Worm (Caenorhabditis elegans) whole organism, L1 larva: ENCODE results near the gene fipr-11.
A peak's percentile ranks its signal among the peaks of the same experiment; 100 is the strongest.

Experiments
- C04F5.9 ChIP-seq: sonication (generic microtip); optimal IDR thresholded peaks from 2 replicates; lab custom pipeline; 2016; ENCODE audit warnings: missing genetic modification characterization, missing compliant biosample characterization
- C34B4.2 ChIP-seq: sonication (generic microtip); optimal IDR thresholded peaks from 2 replicates; lab custom pipeline; 2017; ENCODE audit warnings: mild to moderate bottlenecking, missing genetic modification characterization, missing compliant biosample characterization
- F16B12.6 ChIP-seq: fragments of 150-350 bp; optimal IDR thresholded peaks from 2 replicates; lab custom pipeline; 2014; ENCODE audit warnings: missing biosample characterization, missing genetic modification characterization
- aha-1 ChIP-seq: fragments of 150-350 bp; optimal IDR thresholded peaks from 2 replicates; lab custom pipeline; 2014; ENCODE audit warnings: missing biosample characterization, missing genetic modification characterization
- ama-1 ChIP-seq: fragments of 150-350 bp; optimal IDR thresholded peaks from 2 replicates; lab custom pipeline; 2014
- blmp-1 ChIP-seq: fragments of 150-350 bp; optimal IDR thresholded peaks from 2 replicates; lab custom pipeline; 2014; ENCODE audit warnings: missing biosample characterization, missing genetic modification characterization
- ceh-63 ChIP-seq: fragments of 200-800 bp; sonication (Bioruptor generic); optimal IDR thresholded peaks from 2 replicates; lab custom pipeline; 2018; ENCODE audit warnings: mild to moderate bottlenecking, missing genetic modification characterization, missing compliant biosample characterization
- ceh-88 ChIP-seq: fragments of 200-800 bp; sonication (Bioruptor generic); IDR thresholded peaks from 2 replicates; pipeline ENCODE4 v1.3.6; 2022; ENCODE audit warnings: missing genetic modification characterization, missing compliant biosample characterization
- ceh-90 ChIP-seq: sonication (generic microtip); optimal IDR thresholded peaks from 2 replicates; lab custom pipeline; 2016; ENCODE audit warnings: missing genetic modification characterization, missing compliant biosample characterization
- ces-1 ChIP-seq: fragments of 150-350 bp; optimal IDR thresholded peaks from 2 replicates; lab custom pipeline; 2014; ENCODE audit warnings: missing biosample characterization, missing genetic modification reagents, missing genetic modification characterization
- efl-1 ChIP-seq, 4 experiments: fragments of 150-350 bp; optimal IDR thresholded peaks in 3 of 4; peaks in 1 of 4; 1 replicate in 1 of 4; 2 replicates in 3 of 4; lab custom pipeline; 2014; ENCODE audit warnings: missing biosample characterization in 2 of 4, missing genetic modification characterization in 2 of 4, missing genetic modification reagents in 2 of 4
- egl-13 ChIP-seq: sonication (generic microtip); optimal IDR thresholded peaks from 2 replicates; lab custom pipeline; 2016; ENCODE audit warnings: missing genotype, missing genetic modification reagents, missing genetic modification characterization, missing compliant biosample characterization
- egl-27 ChIP-seq, 2 experiments: fragments of 150-350 bp in 1 of 2; sonication (generic microtip); optimal IDR thresholded peaks; 3 replicates each; lab custom pipeline; 2017 to 2018; ENCODE audit warnings: missing biosample characterization in 2 of 2, missing genetic modification characterization in 2 of 2, missing genetic modification reagents in 2 of 2
- elt-2 ChIP-seq: sonication (generic microtip); optimal IDR thresholded peaks from 2 replicates; lab custom pipeline; 2016; ENCODE audit warnings: missing genetic modification characterization, mild to moderate bottlenecking, inconsistent platforms, missing compliant biosample characterization, missing genetic modification reagents
- elt-3 ChIP-seq, 6 experiments: fragments of 150-350 bp in 1 of 6; sonication (generic microtip); optimal IDR thresholded peaks; 2 replicates each; lab custom pipeline; 2017 to 2018; ENCODE audit warnings: missing biosample characterization in 6 of 6, missing genetic modification characterization in 6 of 6, inconsistent platforms in 1 of 6
- fos-1 ChIP-seq: fragments of 150-350 bp; optimal IDR thresholded peaks from 2 replicates; lab custom pipeline; 2014; ENCODE audit warnings: missing biosample characterization, missing genetic modification characterization
- grh-1 ChIP-seq: fragments of 200-800 bp; sonication (Bioruptor generic); IDR thresholded peaks from 2 replicates; pipeline ENCODE4 v1.3.6; 2022; ENCODE audit warnings: missing genetic modification reagents, missing genetic modification characterization, missing compliant biosample characterization
- hlh-17 ChIP-seq: fragments of 200-800 bp; sonication (Bioruptor generic); optimal IDR thresholded peaks from 2 replicates; lab custom pipeline; 2018; ENCODE audit warnings: missing genetic modification characterization, mild to moderate bottlenecking, missing compliant biosample characterization, moderate library complexity, borderline replicate concordance
- hlh-4 ChIP-seq: sonication (generic microtip); optimal IDR thresholded peaks from 2 replicates; lab custom pipeline; 2016; ENCODE audit warnings: mild to moderate bottlenecking, missing genetic modification characterization, missing compliant biosample characterization
- irx-1 ChIP-seq: sonication (generic microtip); optimal IDR thresholded peaks from 2 replicates; lab custom pipeline; 2016; ENCODE audit warnings: missing genetic modification characterization, missing compliant biosample characterization
- isw-1 ChIP-seq: fragments of 200-800 bp; sonication (Bioruptor generic); IDR thresholded peaks from 2 replicates; pipeline ENCODE4 v1.3.6; 2022; ENCODE audit warnings: missing genetic modification characterization, missing compliant biosample characterization
- lin-13 ChIP-seq: fragments of 150-350 bp; optimal IDR thresholded peaks from 2 replicates; lab custom pipeline; 2014; ENCODE audit warnings: missing biosample characterization, missing genetic modification reagents, missing genetic modification characterization
- lin-14 ChIP-seq: fragments of 200-800 bp; sonication (Bioruptor generic); optimal IDR thresholded peaks from 2 replicates; lab custom pipeline; 2018; ENCODE audit warnings: mild to moderate bottlenecking, missing genetic modification characterization, moderate library complexity, missing compliant biosample characterization
- lin-39 ChIP-seq: fragments of 150-350 bp; optimal IDR thresholded peaks from 2 replicates; lab custom pipeline; 2014; ENCODE audit warnings: missing biosample characterization, missing genetic modification reagents, missing genetic modification characterization
- lsy-2 ChIP-seq, 2 experiments: fragments of 150-350 bp; optimal IDR thresholded peaks; 2 replicates each; lab custom pipeline; 2014; ENCODE audit warnings: missing biosample characterization in 2 of 2, missing genetic modification characterization in 2 of 2
- mab-9 ChIP-seq: fragments of 200-800 bp; sonication (Bioruptor generic); IDR thresholded peaks from 2 replicates; pipeline ENCODE4 v1.3.6; 2022; ENCODE audit warnings: missing genetic modification reagents, missing genetic modification characterization, missing compliant biosample characterization
- mdl-1 ChIP-seq, 2 experiments: fragments of 150-350 bp; optimal IDR thresholded peaks; 2 replicates each; lab custom pipeline; 2014 to 2017; ENCODE audit warnings: missing biosample characterization in 2 of 2, missing genetic modification characterization in 2 of 2, inconsistent platforms in 1 of 2
- mep-1 ChIP-seq: fragments of 150-350 bp; optimal IDR thresholded peaks from 2 replicates; lab custom pipeline; 2014; ENCODE audit warnings: missing biosample characterization, missing genetic modification characterization
- nhr-12 ChIP-seq: sonication (generic microtip); optimal IDR thresholded peaks from 2 replicates; lab custom pipeline; 2017; ENCODE audit warnings: missing biosample characterization, missing genetic modification characterization
- nhr-20 ChIP-seq: sonication (generic microtip); optimal IDR thresholded peaks from 2 replicates; lab custom pipeline; 2016; ENCODE audit warnings: mild to moderate bottlenecking, missing genetic modification characterization, missing compliant biosample characterization
- nhr-237 ChIP-seq: fragments of 150-350 bp; optimal IDR thresholded peaks from 2 replicates; lab custom pipeline; 2014; ENCODE audit warnings: missing biosample characterization, missing genetic modification characterization
- nhr-47 ChIP-seq: sonication (generic microtip); optimal IDR thresholded peaks from 2 replicates; lab custom pipeline; 2016; ENCODE audit warnings: mild to moderate bottlenecking, missing genetic modification characterization, moderate library complexity, missing compliant biosample characterization
- nhr-76 ChIP-seq: sonication (generic microtip); optimal IDR thresholded peaks from 2 replicates; lab custom pipeline; 2017; ENCODE audit warnings: missing biosample characterization, missing genetic modification characterization
- nhr-77 ChIP-seq: fragments of 150-350 bp; optimal IDR thresholded peaks from 2 replicates; lab custom pipeline; 2014; ENCODE audit warnings: missing biosample characterization, missing genetic modification characterization
- nhr-84 ChIP-seq: sonication (generic microtip); optimal IDR thresholded peaks from 2 replicates; lab custom pipeline; 2017; ENCODE audit warnings: missing biosample characterization, missing genetic modification characterization
- nhr-85 ChIP-seq: sonication (generic microtip); peaks from one replicate; lab custom pipeline; 2016; ENCODE audit warnings: missing genetic modification characterization, inconsistent platforms, missing compliant biosample characterization
- nhr-90 ChIP-seq: sonication (generic microtip); optimal IDR thresholded peaks from 2 replicates; lab custom pipeline; 2016; ENCODE audit warnings: mild to moderate bottlenecking, missing genetic modification characterization, missing compliant biosample characterization; ENCODE audit not compliant: poor library complexity
- pax-3 ChIP-seq: fragments of 200-800 bp; sonication (Bioruptor generic); optimal IDR thresholded peaks from 2 replicates; lab custom pipeline; 2018; ENCODE audit warnings: mild to moderate bottlenecking, missing genetic modification characterization, moderate library complexity, missing compliant biosample characterization
- pqm-1 ChIP-seq: sonication (generic microtip); optimal IDR thresholded peaks from 3 replicates; lab custom pipeline; 2017; ENCODE audit warnings: missing biosample characterization, missing genetic modification characterization
- rnt-1 ChIP-seq: sonication (generic microtip); optimal IDR thresholded peaks from 2 replicates; lab custom pipeline; 2016; ENCODE audit warnings: mild to moderate bottlenecking, missing genetic modification characterization, moderate library complexity, missing compliant biosample characterization
- skn-1 ChIP-seq: fragments of 150-350 bp; optimal IDR thresholded peaks from 2 replicates; lab custom pipeline; 2014; ENCODE audit warnings: missing biosample characterization, missing genetic modification characterization
- tbx-2 ChIP-seq: sonication (generic microtip); optimal IDR thresholded peaks from 2 replicates; lab custom pipeline; 2016; ENCODE audit warnings: missing genetic modification characterization, missing compliant biosample characterization
- unc-62 ChIP-seq: fragments of 150-350 bp; optimal IDR thresholded peaks from 2 replicates; lab custom pipeline; 2014; ENCODE audit warnings: missing biosample characterization, missing genetic modification reagents, missing genetic modification characterization
- unc-86 ChIP-seq: sonication (generic microtip); optimal IDR thresholded peaks from 2 replicates; lab custom pipeline; 2016; ENCODE audit warnings: missing genetic modification characterization, missing compliant biosample characterization
- unc-98 ChIP-seq: fragments of 200-800 bp; sonication (Bioruptor generic); IDR thresholded peaks from 2 replicates; pipeline ENCODE4 v1.3.6; 2022; ENCODE audit warnings: missing genetic modification characterization, missing compliant biosample characterization
- vab-15 ChIP-seq: sonication (generic microtip); optimal IDR thresholded peaks from 2 replicates; lab custom pipeline; 2017; ENCODE audit warnings: missing genotype, mild to moderate bottlenecking, missing genetic modification characterization, missing compliant biosample characterization
- xbp-1 ChIP-seq: sonication (generic microtip); optimal IDR thresholded peaks from 2 replicates; lab custom pipeline; 2016; ENCODE audit warnings: missing genetic modification characterization, missing compliant biosample characterization
- zip-4 ChIP-seq: fragments of 200-800 bp; sonication (Bioruptor generic); optimal IDR thresholded peaks from 2 replicates; lab custom pipeline; 2018; ENCODE audit warnings: mild to moderate bottlenecking, missing genetic modification characterization, moderate library complexity, missing compliant biosample characterization
- ztf-4 ChIP-seq: fragments of 150-350 bp; optimal IDR thresholded peaks from 2 replicates; lab custom pipeline; 2014; ENCODE audit warnings: missing biosample characterization, missing genetic modification characterization

The fipr-11 gene

DNA sequence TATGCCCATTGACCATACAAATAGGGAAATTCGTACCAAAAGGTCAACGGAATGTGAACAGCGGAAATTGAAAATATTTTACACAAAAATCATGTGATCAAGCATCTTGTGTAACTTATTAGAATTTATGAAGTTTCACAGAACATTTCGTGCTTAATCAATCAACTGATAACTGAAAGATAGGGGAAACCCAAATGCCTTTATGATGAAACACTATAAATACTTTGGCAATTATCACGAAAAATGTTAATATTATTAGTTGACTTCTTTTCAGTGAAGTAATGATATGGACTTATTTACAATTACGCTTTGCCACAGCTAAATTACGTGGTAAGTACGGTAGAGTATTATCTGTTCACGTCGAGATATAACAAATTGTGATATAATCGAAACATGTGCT, 49.0 kb downstream of the fipr-11 start:
- TF ChIP-seq nhr-237 (tag; lab: Kevin White, UChicago) (no peak), elt-2 (tag; lab: Kevin White, UChicago) (peak; percentile 49)
- TF ChIP-seq, all 84 proteins: peak for 1

DNA sequence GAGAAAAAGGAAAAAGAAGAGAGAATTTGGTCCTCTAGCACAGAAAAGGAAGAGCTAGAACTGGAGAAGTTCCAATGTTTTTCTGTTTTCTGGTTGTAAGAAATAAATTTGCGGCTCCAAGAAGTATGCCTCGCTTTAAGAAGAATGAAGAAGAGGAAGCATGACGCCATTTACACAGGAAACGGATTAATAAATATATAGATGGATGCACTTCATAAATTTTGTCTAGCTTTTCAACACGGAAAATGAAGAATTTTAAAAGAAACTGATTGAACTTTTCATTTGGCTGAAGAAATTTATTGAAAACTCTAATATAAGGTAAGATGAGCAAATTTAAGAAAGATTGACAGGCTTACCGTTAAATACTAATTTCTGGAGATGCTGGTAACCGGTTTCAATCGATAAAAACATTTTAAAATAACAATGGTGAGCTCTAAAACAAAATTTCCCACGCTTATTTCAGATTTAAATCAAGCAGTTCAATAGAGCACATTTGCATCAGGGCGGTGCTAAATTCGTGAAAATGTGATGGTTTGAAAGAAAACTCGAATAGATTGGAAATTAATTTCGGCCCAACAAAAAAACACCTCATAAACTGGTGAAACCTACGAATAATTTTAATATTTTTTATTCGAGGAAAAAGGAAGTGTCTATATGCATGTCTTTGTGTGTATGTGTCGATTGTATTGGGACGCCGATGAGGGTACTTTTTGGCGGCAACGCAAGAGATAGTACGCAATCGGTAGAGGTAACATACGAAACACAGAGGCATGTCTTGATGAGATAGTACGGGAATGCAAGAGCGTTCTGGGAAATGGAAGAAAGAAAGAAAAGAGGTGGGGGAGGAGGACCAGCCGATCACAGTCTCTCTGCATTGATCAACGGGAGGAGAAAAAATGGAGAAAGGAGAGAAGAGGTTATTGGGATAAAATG, 49.8 kb downstream of the fipr-11 start:
- TF ChIP-seq lsy-2 (tag; optimal IDR thresholded peaks at IDR 0.05; lab: Kevin White, UChicago) (peak; percentile 38 to 40), aha-1 (no peak), vab-15 (tag; lab: Kevin White, UChicago) (no peak), elt-3 (tag; optimal IDR thresholded peaks at IDR 0.05; lab: Kevin White, UChicago) (peak in 1 of 6 experiments; percentile 25), grh-1 (GFP tag; lab: Robert Waterston, UW) (no peak), ceh-90 (tag; lab: Kevin White, UChicago) (no peak), ceh-88 (GFP tag; lab: Robert Waterston, UW) (no peak), unc-62 (GFP tag; lab: Kevin White, UChicago) (no peak), pax-3 (tag; lab: Kevin White, UChicago) (no peak), xbp-1 (tag; lab: Kevin White, UChicago) (peak; percentile 70), hlh-4 (no peak), F16B12.6 (tag; lab: Kevin White, UChicago) (no peak), nhr-12 (tag; lab: Kevin White, UChicago) (no peak), C34B4.2 (no peak), nhr-76 (tag; lab: Kevin White, UChicago) (no peak), egl-13 (tag; lab: Kevin White, UChicago) (no peak), ama-1 (lab: Kevin White, UChicago) (peak; percentile 4), nhr-20 (tag; lab: Kevin White, UChicago) (peak; percentile 56), lin-13 (GFP tag; lab: Kevin White, UChicago) (no peak), elt-2 (tag; lab: Kevin White, UChicago) (no peak), C04F5.9 (no peak), lin-14 (GFP tag; lab: Kevin White, UChicago) (peak; percentile 83), nhr-90 (tag; lab: Kevin White, UChicago) (peak; percentile 9), lin-39 (no peak), egl-27 (tag; optimal IDR thresholded peaks at IDR 0.05; lab: Kevin White, UChicago) (no peak), hlh-17 (GFP tag; lab: Kevin White, UChicago) (no peak), rnt-1 (peak; percentile 67), nhr-77 (tag; lab: Kevin White, UChicago) (no peak), unc-86 (tag; lab: Kevin White, UChicago) (no peak), efl-1 (optimal IDR thresholded peaks at IDR 0.05; lab: Kevin White, UChicago) (peak; percentile 51 to 67), efl-1 (GFP tag; optimal IDR thresholded peaks at IDR 0.05 in 1 of 2; lab: Kevin White, UChicago) (peak; percentile 41 to 89), ceh-63 (GFP tag; lab: Kevin White, UChicago) (no peak), irx-1 (tag; lab: Kevin White, UChicago) (peak; percentile 8), skn-1 (tag; lab: Kevin White, UChicago) (no peak), nhr-84 (tag; lab: Kevin White, UChicago) (no peak), fos-1 (tag; lab: Kevin White, UChicago) (no peak), ztf-4 (tag; lab: Kevin White, UChicago) (no peak), tbx-2 (tag; lab: Kevin White, UChicago) (peak; percentile 33), ces-1 (GFP tag; lab: Kevin White, UChicago) (no peak), zip-4 (no peak), unc-98 (GFP tag; lab: Robert Waterston, UW) (no peak), pqm-1 (tag; lab: Kevin White, UChicago) (no peak), isw-1 (GFP tag; lab: Robert Waterston, UW) (no peak), nhr-47 (tag; lab: Kevin White, UChicago) (peak; percentile 32), mdl-1 (tag; optimal IDR thresholded peaks at IDR 0.05; lab: Kevin White, UChicago) (peak in 1 of 2 experiments; percentile 32), nhr-85 (tag; lab: Kevin White, UChicago) (peak; percentile 66), blmp-1 (tag; lab: Kevin White, UChicago) (peak; percentile 75), mab-9 (GFP tag; lab: Robert Waterston, UW) (no peak), mep-1 (tag; lab: Kevin White, UChicago) (peak; percentile 64)
